Worm (Caenorhabditis elegans): ENCODE data around the gene C33D9.3.

The C33D9.3 gene

ce11 chrIV:8792808-8793207 lies at the start of gene C33D9.3:
TSS of gene C33D9.3 (minus strand) at chrIV:8792908.
- no peak for TF ChIP-seq unc-62 (GFP tag; optimal IDR thresholded peaks at IDR 0.05)

ce11 chrIV:8840161-8840765 lies 47.6 kb upstream of the C33D9.3 start, which contains the start of the genes T28C6.11 and T11B7.1:
TSS of gene T28C6.11 (minus strand) at chrIV:8840261.
TSS of gene T11B7.1 (plus strand) at chrIV:8840715.
- TF ChIP-seq unc-62 (GFP tag; optimal IDR thresholded peaks at IDR 0.05) = no peak

- no peak for TF ChIP-seq unc-62 (GFP tag; optimal IDR thresholded peaks at IDR 0.05)
These were observed 37.9 kb upstream of the C33D9.3 start, which contains the start of gene T28C6.8 for ce11 chrIV:8830591-8830990. TSS of gene T28C6.8 (minus strand) at chrIV:8830727.

ce11 chrIV:8827500-8827899 lies 34.8 kb upstream of the C33D9.3 start, which contains the start of gene T28C6.7:
TSS of gene T28C6.7 (plus strand) at chrIV:8827800.
- no peak for TF ChIP-seq unc-62 (GFP tag; optimal IDR thresholded peaks at IDR 0.05)

ce11 chrIV:8826606-8827000 lies 33.9 kb upstream of the C33D9.3 start:
- TF ChIP-seq unc-62 (GFP tag; optimal IDR thresholded peaks at IDR 0.05) = no peak

- no peak for TF ChIP-seq unc-62 (GFP tag; optimal IDR thresholded peaks at IDR 0.05)
These were observed 33.4 kb upstream of the C33D9.3 start for ce11 chrIV:8825997-8826605.

ce11 chrIV:8824145-8824833 lies 31.6 kb upstream of the C33D9.3 start, which contains the start of the genes col-117 and col-3:
TSS of gene col-117 (minus strand) at chrIV:8824195.
TSS of gene col-3 (plus strand) at chrIV:8824783.
- no peak for TF ChIP-seq unc-62 (GFP tag; optimal IDR thresholded peaks at IDR 0.05)

ce11 chrIV:8822598-8822997 lies 29.9 kb upstream of the C33D9.3 start:
- no peak for TF ChIP-seq unc-62 (GFP tag; optimal IDR thresholded peaks at IDR 0.05)

ce11 chrIV:8821147-8821546 lies 28.4 kb upstream of the C33D9.3 start, which contains the start of gene T28C6.5:
TSS of gene T28C6.5 (plus strand) at chrIV:8821447.
- no peak for TF ChIP-seq unc-62 (GFP tag; optimal IDR thresholded peaks at IDR 0.05)

ce11 chrIV:8820041-8820440 lies 27.3 kb upstream of the C33D9.3 start, which contains the start of gene T28C6.3:
TSS of gene T28C6.3 (plus strand) at chrIV:8820341.
- no peak for TF ChIP-seq unc-62 (GFP tag; optimal IDR thresholded peaks at IDR 0.05)

- TF ChIP-seq unc-62 (GFP tag; optimal IDR thresholded peaks at IDR 0.05) = no peak
These were observed 26.8 kb upstream of the C33D9.3 start for ce11 chrIV:8819471-8819870.

ce11 chrIV:8817639-8818038 lies 24.9 kb upstream of the C33D9.3 start, which contains the start of gene T28C6.10:
TSS of gene T28C6.10 (plus strand) at chrIV:8817939.
- no peak for TF ChIP-seq unc-62 (GFP tag; optimal IDR thresholded peaks at IDR 0.05)

ce11 chrIV:8816617-8817016 lies 23.9 kb upstream of the C33D9.3 start:
- TF ChIP-seq unc-62 (GFP tag; optimal IDR thresholded peaks at IDR 0.05) = no peak

- TF ChIP-seq unc-62 (GFP tag; optimal IDR thresholded peaks at IDR 0.05) = no peak
These were observed 23.3 kb upstream of the C33D9.3 start, which contains the start of gene grsp-2 for ce11 chrIV:8816029-8816428. TSS of gene grsp-2 (plus strand) at chrIV:8816329.

ce11 chrIV:8815162-8815561 lies 22.5 kb upstream of the C33D9.3 start:
- no peak for TF ChIP-seq unc-62 (GFP tag; optimal IDR thresholded peaks at IDR 0.05)

- TF ChIP-seq unc-62 (GFP tag; optimal IDR thresholded peaks at IDR 0.05) = no peak
These were observed 20.9 kb upstream of the C33D9.3 start, which contains the start of gene exc-5 for ce11 chrIV:8813614-8814013. TSS of gene exc-5 (minus strand) at chrIV:8813670.

Measured in whole organism, dauer.